Worm (Caenorhabditis elegans) whole organism, L3 larva: ENCODE data around the gene srbc-48.

Source experiments
- R02D3.7 ChIP-seq: fragments of 150-350 bp; optimal IDR thresholded peaks from 2 replicates; lab custom pipeline; 2014; ENCODE audit warnings: missing biosample characterization, missing genetic modification characterization
- aly-2 ChIP-seq: fragments of 150-350 bp; optimal IDR thresholded peaks from 2 replicates; lab custom pipeline; 2014; ENCODE audit warnings: missing biosample characterization, missing genetic modification characterization
- ceh-16 ChIP-seq: sonication (generic microtip); optimal IDR thresholded peaks from 2 replicates; lab custom pipeline; 2017; ENCODE audit warnings: missing biosample characterization, missing genetic modification characterization
- ceh-9 ChIP-seq: sonication (generic microtip); optimal IDR thresholded peaks from 2 replicates; lab custom pipeline; 2018; ENCODE audit warnings: missing biosample characterization, missing genetic modification characterization
- daf-12 ChIP-seq: fragments of 150-350 bp; optimal IDR thresholded peaks from 2 replicates; lab custom pipeline; 2014; ENCODE audit warnings: missing biosample characterization, missing genetic modification reagents, missing genetic modification characterization
- egl-27 ChIP-seq: sonication (generic microtip); optimal IDR thresholded peaks from 4 replicates; lab custom pipeline; 2017; ENCODE audit warnings: missing biosample characterization, missing genetic modification reagents, missing genetic modification characterization
- egl-5 ChIP-seq: fragments of 150-350 bp; optimal IDR thresholded peaks from 2 replicates; lab custom pipeline; 2017; ENCODE audit warnings: missing biosample characterization, missing genetic modification reagents, missing genetic modification characterization, inconsistent platforms
- elt-1 ChIP-seq: fragments of 150-350 bp; optimal IDR thresholded peaks from 2 replicates; lab custom pipeline; 2014; ENCODE audit warnings: missing biosample characterization, missing genetic modification characterization
- elt-2 ChIP-seq: sonication (generic microtip); optimal IDR thresholded peaks from 2 replicates; lab custom pipeline; 2016; ENCODE audit warnings: missing genetic modification reagents, mild to moderate bottlenecking, missing genetic modification characterization, missing compliant biosample characterization
- eor-1 ChIP-seq, 2 experiments: fragments of 150-350 bp; optimal IDR thresholded peaks; 2 replicates each; lab custom pipeline; 2014 to 2018; ENCODE audit warnings: missing biosample characterization in 2 of 2, missing genetic modification characterization in 2 of 2
- fos-1 ChIP-seq: fragments of 150-350 bp; optimal IDR thresholded peaks from 2 replicates; lab custom pipeline; 2014; ENCODE audit warnings: missing biosample characterization, missing genetic modification characterization
- hmg-11 ChIP-seq: sonication (generic microtip); optimal IDR thresholded peaks from 2 replicates; lab custom pipeline; 2016; ENCODE audit warnings: missing genetic modification characterization, missing compliant biosample characterization
- lin-15B ChIP-seq: fragments of 150-350 bp; optimal IDR thresholded peaks from 2 replicates; lab custom pipeline; 2014; ENCODE audit warnings: missing biosample characterization, missing genetic modification characterization
- lin-39 ChIP-seq: fragments of 150-350 bp; optimal IDR thresholded peaks from 2 replicates; lab custom pipeline; 2018; ENCODE audit warnings: missing biosample characterization, missing genetic modification reagents, missing genetic modification characterization
- lsy-12 ChIP-seq: sonication (generic microtip); optimal IDR thresholded peaks from 2 replicates; lab custom pipeline; 2016; ENCODE audit warnings: mild to moderate bottlenecking, missing genetic modification characterization, missing compliant biosample characterization
- mdl-1 ChIP-seq: fragments of 150-350 bp; optimal IDR thresholded peaks from 2 replicates; lab custom pipeline; 2014; ENCODE audit warnings: missing biosample characterization, missing genetic modification characterization
- nfya-1 ChIP-seq: sonication (generic microtip); optimal IDR thresholded peaks from 2 replicates; lab custom pipeline; 2017; ENCODE audit warnings: missing genetic modification characterization, mild to moderate bottlenecking, missing compliant biosample characterization, antibody characterized with exemption, moderate library complexity; ENCODE audit not compliant: insufficient read depth
- nhr-11 ChIP-seq: fragments of 150-350 bp; optimal IDR thresholded peaks from 2 replicates; lab custom pipeline; 2014; ENCODE audit warnings: missing biosample characterization, missing genetic modification characterization
- nhr-12 ChIP-seq: fragments of 150-350 bp; optimal IDR thresholded peaks from 2 replicates; lab custom pipeline; 2014; ENCODE audit warnings: missing biosample characterization, missing genetic modification characterization
- nhr-23 ChIP-seq: fragments of 150-350 bp; optimal IDR thresholded peaks from 2 replicates; lab custom pipeline; 2014; ENCODE audit warnings: missing biosample characterization, missing genetic modification reagents, missing genetic modification characterization
- nhr-237 ChIP-seq: fragments of 150-350 bp; optimal IDR thresholded peaks from 2 replicates; lab custom pipeline; 2014; ENCODE audit warnings: missing biosample characterization, missing genetic modification characterization
- nhr-25 ChIP-seq: sonication (generic microtip); optimal IDR thresholded peaks from 2 replicates; lab custom pipeline; 2017; ENCODE audit warnings: missing biosample characterization, missing genetic modification characterization
- nhr-43 ChIP-seq: sonication (generic microtip); optimal IDR thresholded peaks from 2 replicates; lab custom pipeline; 2016; ENCODE audit warnings: mild to moderate bottlenecking, missing genetic modification characterization, missing compliant biosample characterization; ENCODE audit not compliant: poor library complexity, severe bottlenecking
- nhr-67 ChIP-seq: fragments of 150-350 bp; optimal IDR thresholded peaks from 2 replicates; lab custom pipeline; 2014; ENCODE audit warnings: missing biosample characterization, missing genetic modification characterization
- nhr-76 ChIP-seq: fragments of 150-350 bp; sonication (generic microtip); optimal IDR thresholded peaks from 5 replicates; lab custom pipeline; 2014; ENCODE audit warnings: missing biosample characterization, missing genetic modification characterization
- nhr-77 ChIP-seq: fragments of 150-350 bp; optimal IDR thresholded peaks from 2 replicates; lab custom pipeline; 2014; ENCODE audit warnings: missing biosample characterization, missing genetic modification characterization
- pha-4 ChIP-seq: fragments of 150-350 bp; optimal IDR thresholded peaks from 2 replicates; lab custom pipeline; 2014; ENCODE audit warnings: missing biosample characterization, missing genetic modification reagents, missing genetic modification characterization
- pqm-1 ChIP-seq: fragments of 150-350 bp; optimal IDR thresholded peaks from 2 replicates; lab custom pipeline; 2017; ENCODE audit warnings: missing biosample characterization, missing genetic modification characterization, inconsistent platforms
- sea-2 ChIP-seq: fragments of 150-350 bp; sonication (generic microtip); optimal IDR thresholded peaks from 4 replicates; lab custom pipeline; 2014; ENCODE audit warnings: missing biosample characterization, missing genetic modification reagents, missing genetic modification characterization
- skn-1 ChIP-seq: fragments of 150-350 bp; optimal IDR thresholded peaks from 2 replicates; lab custom pipeline; 2014; ENCODE audit warnings: missing biosample characterization, missing genetic modification characterization
- snpc-4 ChIP-seq: fragments of 150-350 bp; optimal IDR thresholded peaks from 2 replicates; lab custom pipeline; 2014; ENCODE audit warnings: missing biosample characterization, missing genetic modification characterization
- tbx-2 ChIP-seq: sonication (generic microtip); optimal IDR thresholded peaks from 2 replicates; lab custom pipeline; 2016; ENCODE audit warnings: mild to moderate bottlenecking, missing genetic modification characterization, missing compliant biosample characterization
- unc-39 ChIP-seq: sonication (generic microtip); optimal IDR thresholded peaks from 4 replicates; lab custom pipeline; 2017; ENCODE audit warnings: missing biosample characterization, missing genetic modification characterization
- unc-62 ChIP-seq: fragments of 150-350 bp; sonication (generic microtip); optimal IDR thresholded peaks from 4 replicates; lab custom pipeline; 2014; ENCODE audit warnings: missing biosample characterization, missing genetic modification reagents, missing genetic modification characterization
- ztf-11 ChIP-seq: fragments of 150-350 bp; optimal IDR thresholded peaks from 2 replicates; lab custom pipeline; 2014; ENCODE audit warnings: missing biosample characterization, missing genetic modification characterization
- ztf-4 ChIP-seq: fragments of 150-350 bp; optimal IDR thresholded peaks from 2 replicates; lab custom pipeline; 2014; ENCODE audit warnings: missing biosample characterization, missing genetic modification characterization

The srbc-48 gene

ce11 chrV:15815962-15816432 lies 4.1 kb upstream of the srbc-48 start, which contains the start of the genes fbxa-69 and F54B8.4:
fbxa-69 (minus strand) TSS chrV:15815971.
F54B8.4 (plus strand) TSS chrV:15816382.
- TF ChIP-seq unc-39 (tag; lab: Kevin White, UChicago) (no peak), unc-62 (GFP tag; lab: Kevin White, UChicago) (no peak), mdl-1 (tag; lab: Kevin White, UChicago) (no peak), snpc-4 (no peak), ztf-4 (tag; lab: Kevin White, UChicago) (no peak), lin-39 (tag; lab: Kevin White, UChicago) (no peak), hmg-11 (no peak), nhr-237 (tag; lab: Kevin White, UChicago) (no peak), nhr-11 (tag; lab: Kevin White, UChicago) (no peak), nhr-77 (no peak)

- no peak for TF ChIP-seq tbx-2 (tag; lab: Kevin White, UChicago)
- no peak for TF ChIP-seq lin-39 (tag; lab: Kevin White, UChicago)
- no peak for TF ChIP-seq pqm-1
- no peak for TF ChIP-seq nhr-76
- TF ChIP-seq pha-4 (tag; lab: Kevin White, UChicago): no peak
Observed at ce11 chrV:15817746-15818145, 2.3 kb upstream of the srbc-48 start, which contains the start of gene abf-3. abf-3 (minus strand) TSS chrV:15817846.

- TF ChIP-seq lsy-12 (tag; lab: Kevin White, UChicago): no peak
- no peak for TF ChIP-seq nhr-76
- no peak for TF ChIP-seq ceh-16
- TF ChIP-seq hmg-11: no peak
- no peak for TF ChIP-seq R02D3.7 (tag; lab: Kevin White, UChicago)
- TF ChIP-seq lin-15B: no peak
- no peak for TF ChIP-seq nhr-43
- no peak for TF ChIP-seq skn-1 (tag; lab: Kevin White, UChicago)
- no peak for TF ChIP-seq nhr-237 (tag; lab: Kevin White, UChicago)
- no peak for TF ChIP-seq eor-1 (tag; optimal IDR thresholded peaks at IDR 0.05; lab: Kevin White, UChicago)
- TF ChIP-seq elt-2 (tag; lab: Kevin White, UChicago): no peak
- TF ChIP-seq ztf-4 (tag; lab: Kevin White, UChicago): no peak
- no peak for TF ChIP-seq egl-5 (tag; lab: Kevin White, UChicago)
- TF ChIP-seq unc-39 (tag; lab: Kevin White, UChicago): no peak
- no peak for TF ChIP-seq elt-1
- TF ChIP-seq nhr-67 (tag; lab: Kevin White, UChicago): no peak
- no peak for TF ChIP-seq nhr-12
- no peak for TF ChIP-seq daf-12 (tag; lab: Kevin White, UChicago)
Observed at ce11 chrV:15821398-15821797, 1.3 kb downstream of the srbc-48 start, which contains the start of gene srbc-49. srbc-49 (plus strand) TSS chrV:15821698.

ce11 chrV:15824866-15825265 lies 4.8 kb downstream of the srbc-48 start, which contains the start of gene srbc-50:
srbc-50 (minus strand) TSS chrV:15824966.
- no peak for TF ChIP-seq hmg-11
- TF ChIP-seq aly-2: no peak
- no peak for TF ChIP-seq ztf-11 (tag; lab: Kevin White, UChicago)
- TF ChIP-seq R02D3.7 (tag; lab: Kevin White, UChicago): no peak
- TF ChIP-seq sea-2 (GFP tag; lab: Kevin White, UChicago): no peak
- no peak for TF ChIP-seq unc-62 (GFP tag; lab: Kevin White, UChicago)
- no peak for TF ChIP-seq ceh-16
- no peak for TF ChIP-seq nhr-77
- no peak for TF ChIP-seq ztf-4 (tag; lab: Kevin White, UChicago)
- TF ChIP-seq snpc-4: no peak
- no peak for TF ChIP-seq elt-2 (tag; lab: Kevin White, UChicago)
- no peak for TF ChIP-seq nhr-43
- no peak for TF ChIP-seq fos-1 (tag; lab: Kevin White, UChicago)
- TF ChIP-seq, all 47 proteins: peak for 0

ce11 chrV:15826110-15826509 lies 6.0 kb downstream of the srbc-48 start, which contains the start of gene srbc-51:
srbc-51 (plus strand) TSS chrV:15826410.
- TF ChIP-seq egl-27 (tag; lab: Kevin White, UChicago): no peak
- no peak for TF ChIP-seq unc-62 (GFP tag; lab: Kevin White, UChicago)
- no peak for TF ChIP-seq ceh-16
- TF ChIP-seq elt-1: no peak
- no peak for TF ChIP-seq nhr-23 (tag; lab: Kevin White, UChicago)
- TF ChIP-seq nhr-12: no peak
- TF ChIP-seq nhr-67 (tag; lab: Kevin White, UChicago): no peak
- no peak for TF ChIP-seq nhr-25 (tag; lab: Kevin White, UChicago)
- no peak for TF ChIP-seq egl-5 (tag; lab: Kevin White, UChicago)
- TF ChIP-seq ceh-9 (tag; lab: Kevin White, UChicago): no peak
- TF ChIP-seq nfya-1 (tag; lab: Kevin White, UChicago): no peak
- no peak for TF ChIP-seq snpc-4
